Fruit fly (Drosophila melanogaster) Kc167 (cell line): ENCODE data around the gene CG5181.

Experiments used
- h ChIP-seq: fragments of >200 bp; optimal IDR thresholded peaks from 3 replicates; lab custom pipeline; 2018; ENCODE audit warnings: missing external identifiers
- psq ChIP-seq: fragments of >200 bp; optimal IDR thresholded peaks from 2 replicates; lab custom pipeline; 2017; ENCODE audit warnings: missing external identifiers
- ttk ChIP-seq: sonication (Bioruptor generic); optimal IDR thresholded peaks from 2 replicates; lab custom pipeline; 2017; ENCODE audit warnings: missing external identifiers

DNA sequence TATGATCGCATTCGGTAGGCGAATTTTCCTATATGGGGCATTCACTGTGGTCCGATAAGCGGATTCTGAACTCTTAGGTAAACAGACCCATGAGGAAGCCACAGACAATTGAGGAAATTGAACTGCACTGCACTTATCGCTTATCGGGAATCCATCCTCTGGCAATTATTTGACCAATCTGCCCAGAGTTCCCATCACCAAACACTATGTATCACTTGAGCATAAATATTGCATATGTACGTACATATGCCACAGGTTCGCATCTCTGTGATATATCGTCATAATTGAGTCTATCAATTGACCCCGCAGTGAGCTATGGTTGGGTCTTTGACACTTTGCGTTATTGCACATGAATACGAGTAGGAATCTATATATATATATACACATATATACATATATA, 38.8 kb upstream of the CG5181 start:
- TF ChIP-seq ttk (lab: Kevin White, UChicago) (no peak), h (no peak), psq (no peak)
